Worm (Caenorhabditis elegans): ENCODE measurements around the gene B0304.4.

Gene B0304.4

DNA sequence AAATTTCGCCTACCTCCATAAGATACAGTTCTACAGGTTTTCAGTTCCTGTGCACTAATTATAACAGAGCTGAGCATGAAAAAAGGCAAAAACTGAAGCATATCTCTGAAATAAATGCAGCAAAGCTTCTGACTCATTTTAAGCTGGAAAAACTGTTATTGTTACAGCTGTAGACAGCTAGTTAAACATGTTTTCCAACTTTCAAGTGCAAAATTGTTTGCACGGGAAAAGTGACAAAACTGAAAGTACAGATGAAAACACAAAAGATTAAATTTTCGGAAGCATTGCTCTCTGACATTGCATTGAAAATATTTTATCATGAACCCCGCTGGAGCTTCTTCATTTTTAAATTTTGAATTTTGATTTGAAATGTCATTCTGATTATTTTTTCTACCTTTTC, 32.3 kb downstream of the B0304.4 start, which contains the start of gene T05C1.5:
T05C1.5 (minus strand) TSS at position 101 of the 400 bp plus-strand sequence.
- TF ChIP-seq cog-1 (tag; optimal IDR thresholded peaks at IDR 0.05) (no peak), ref-1 (GFP tag; conservative IDR thresholded peaks at IDR 0.05) (no peak), ztf-29 (GFP tag; IDR thresholded peaks at IDR 0.05) (no peak), med-1 (GFP tag; optimal IDR thresholded peaks at IDR 0.05; ENCODE audit: insufficient read depth) (no peak), flt-1 (GFP tag; IDR thresholded peaks at IDR 0.05) (no peak), tab-1 (GFP tag; IDR thresholded peaks at IDR 0.05) (no peak), ztf-23 (GFP tag; IDR thresholded peaks at IDR 0.05) (no peak), klf-2 (GFP tag; conservative IDR thresholded peaks at IDR 0.05) (no peak), T22C8.4 (GFP tag; IDR thresholded peaks at IDR 0.05) (no peak)

DNA sequence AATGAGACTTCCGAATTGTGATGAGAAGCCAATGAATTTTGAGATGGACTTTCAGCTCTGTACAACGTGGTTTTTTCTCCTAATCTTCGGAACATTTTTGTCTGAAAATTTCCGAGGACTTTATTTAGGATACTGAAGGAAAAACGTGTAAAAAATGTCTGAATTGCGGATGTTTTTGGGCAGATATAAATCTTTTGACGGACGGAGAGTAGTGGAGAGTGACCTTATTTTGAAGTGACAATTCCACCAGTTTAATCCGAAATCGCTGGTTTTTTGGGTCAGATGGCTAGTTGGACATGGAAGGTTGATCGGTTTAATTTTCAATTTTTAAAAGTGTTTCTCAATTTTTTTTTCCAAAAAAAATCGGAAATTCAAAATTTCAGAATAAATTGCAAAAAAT, 33.7 kb downstream of the B0304.4 start, which contains the start of gene T05C1.3:
T05C1.3 (minus strand) TSS at position 101 of the 400 bp plus-strand sequence.
- TF ChIP-seq ztf-29 (GFP tag; IDR thresholded peaks at IDR 0.05) = no peak
- no peak for TF ChIP-seq cog-1 (tag; optimal IDR thresholded peaks at IDR 0.05)
- TF ChIP-seq tab-1 (GFP tag; IDR thresholded peaks at IDR 0.05) = no peak

DNA sequence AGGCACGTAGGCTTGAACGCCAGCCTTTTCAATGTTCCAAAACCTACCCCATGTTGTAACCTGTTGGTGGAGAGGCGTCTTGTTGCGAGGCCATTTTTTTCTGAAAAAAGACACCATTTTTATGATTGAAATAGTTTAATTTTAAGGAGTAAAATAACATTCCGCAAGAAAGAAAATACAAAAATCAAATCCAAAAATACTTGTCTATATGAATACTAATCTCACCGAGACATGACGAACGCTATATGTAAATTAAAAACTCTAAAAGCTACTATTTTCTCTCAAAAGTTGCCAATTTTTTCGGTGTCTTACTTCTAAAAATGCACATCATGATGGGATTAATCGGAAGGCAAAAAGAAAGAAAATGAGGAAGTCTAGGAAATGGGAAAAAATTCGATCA, 41.0 kb downstream of the B0304.4 start, which contains the start of gene T05C1.2:
T05C1.2 (minus strand) TSS at position 101 of the 400 bp plus-strand sequence.
- TF ChIP-seq flt-1 (GFP tag; IDR thresholded peaks at IDR 0.05) (no peak), med-1 (GFP tag; optimal IDR thresholded peaks at IDR 0.05; ENCODE audit: insufficient read depth) (no peak), tab-1 (GFP tag; IDR thresholded peaks at IDR 0.05) (no peak), ztf-29 (GFP tag; IDR thresholded peaks at IDR 0.05) (no peak), ztf-23 (GFP tag; IDR thresholded peaks at IDR 0.05) (no peak), cog-1 (tag; optimal IDR thresholded peaks at IDR 0.05) (no peak), T22C8.4 (GFP tag; IDR thresholded peaks at IDR 0.05) (no peak), ref-1 (GFP tag; conservative IDR thresholded peaks at IDR 0.05) (no peak), klf-2 (GFP tag; conservative IDR thresholded peaks at IDR 0.05) (no peak)

DNA sequence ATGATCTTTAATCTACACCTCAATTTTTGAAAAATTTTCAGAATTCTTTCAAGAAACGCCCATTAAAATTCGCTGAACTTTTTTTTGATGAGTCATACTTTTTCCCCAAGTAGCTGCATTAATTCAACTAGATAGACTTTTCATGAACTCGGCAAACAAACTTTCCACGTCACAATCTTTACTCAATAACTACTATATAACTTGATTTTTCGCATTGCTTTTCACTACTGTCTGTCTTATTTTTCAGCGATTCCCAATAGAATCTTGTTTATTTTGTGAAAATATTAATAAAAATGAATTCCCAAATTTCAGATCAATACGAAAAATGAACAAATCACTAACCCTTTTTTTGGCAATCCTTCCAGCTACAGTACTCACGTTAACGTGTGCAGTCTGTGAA, 44.7 kb downstream of the B0304.4 start, which contains the start of gene T05C1.1:
T05C1.1 (plus strand) TSS at position 301 of the 400 bp plus-strand sequence.
- TF ChIP-seq ztf-29 (GFP tag; IDR thresholded peaks at IDR 0.05) = no peak
- TF ChIP-seq T22C8.4 (GFP tag; IDR thresholded peaks at IDR 0.05) = no peak
- no peak for TF ChIP-seq cog-1 (tag; optimal IDR thresholded peaks at IDR 0.05)
- no peak for TF ChIP-seq tab-1 (GFP tag; IDR thresholded peaks at IDR 0.05)
- no peak for TF ChIP-seq klf-2 (GFP tag; conservative IDR thresholded peaks at IDR 0.05)
- no peak for TF ChIP-seq flt-1 (GFP tag; IDR thresholded peaks at IDR 0.05)
- TF ChIP-seq med-1 (GFP tag; optimal IDR thresholded peaks at IDR 0.05; ENCODE audit: insufficient read depth) = no peak

DNA sequence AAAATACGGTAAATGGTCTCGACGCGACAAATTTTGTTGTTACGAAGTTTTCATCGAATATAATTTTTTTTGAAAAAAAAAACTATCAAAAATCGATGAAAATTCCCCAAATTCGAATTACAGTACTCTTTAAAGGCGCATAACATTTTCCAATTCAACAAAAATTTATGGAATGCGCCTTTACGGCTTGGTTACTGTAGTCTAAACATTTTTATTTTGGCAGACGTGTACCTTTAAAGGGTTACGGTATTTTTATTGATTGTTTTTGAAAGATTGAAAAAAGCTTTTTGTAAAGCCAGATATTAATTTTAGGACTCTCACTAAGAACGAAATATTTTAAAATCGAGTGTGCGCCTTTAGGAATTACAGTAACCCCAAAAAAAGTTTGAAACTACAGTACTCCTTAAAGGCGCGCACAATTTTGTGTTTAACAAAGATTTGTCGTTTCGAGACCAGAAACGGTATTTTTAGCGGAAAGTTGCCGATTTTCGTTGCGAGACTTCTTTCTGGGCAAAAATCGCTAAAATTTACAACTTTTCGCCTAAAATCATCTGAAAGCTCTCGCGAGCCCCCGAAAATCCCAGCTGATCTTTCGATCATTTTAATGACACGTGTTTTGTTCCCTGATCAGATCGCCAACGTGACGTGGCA, 48.9 kb downstream of the B0304.4 start:
- TF ChIP-seq ref-1 (GFP tag; conservative IDR thresholded peaks at IDR 0.05) (no peak), ztf-23 (GFP tag; IDR thresholded peaks at IDR 0.05) (no peak), ztf-29 (GFP tag; IDR thresholded peaks at IDR 0.05) (no peak), med-1 (GFP tag; optimal IDR thresholded peaks at IDR 0.05; ENCODE audit: insufficient read depth) (no peak), T22C8.4 (GFP tag; IDR thresholded peaks at IDR 0.05) (no peak), cog-1 (tag; optimal IDR thresholded peaks at IDR 0.05) (no peak), flt-1 (GFP tag; IDR thresholded peaks at IDR 0.05) (no peak), tab-1 (GFP tag; IDR thresholded peaks at IDR 0.05) (no peak), klf-2 (GFP tag; conservative IDR thresholded peaks at IDR 0.05) (no peak)
